Worm (Caenorhabditis elegans) whole organism, mixed stage, embryonic: ENCODE measurements around the gene C33D9.10.

ENCODE experiments used
- M03D4.4 ChIP-seq: sonication (generic microtip); optimal IDR thresholded peaks from 2 replicates; lab custom pipeline; 2017; ENCODE audit warnings: mild to moderate bottlenecking, missing genetic modification characterization, missing compliant biosample characterization
- bed-3 ChIP-seq: fragments of 200-800 bp; sonication (Bioruptor generic); optimal IDR thresholded peaks from 3 replicates; lab custom pipeline; 2018; ENCODE audit warnings: mild to moderate bottlenecking, missing genetic modification characterization, moderate library complexity, missing compliant biosample characterization
- blmp-1 ChIP-seq: fragments of 150-350 bp; optimal IDR thresholded peaks from 2 replicates; lab custom pipeline; 2014; ENCODE audit warnings: missing biosample characterization, missing genetic modification characterization
- ceh-43 ChIP-seq: fragments of 200-800 bp; sonication (Bioruptor generic); optimal IDR thresholded peaks from 2 replicates; lab custom pipeline; 2018; ENCODE audit warnings: mild to moderate bottlenecking, missing genetic modification characterization, moderate library complexity, missing compliant biosample characterization
- ceh-83 ChIP-seq: fragments of 200-800 bp; sonication (Bioruptor generic); optimal IDR thresholded peaks from 2 replicates; lab custom pipeline; 2018; ENCODE audit warnings: mild to moderate bottlenecking, missing genetic modification characterization, missing compliant biosample characterization
- ces-1 ChIP-seq: fragments of 150-350 bp; optimal IDR thresholded peaks from 2 replicates; lab custom pipeline; 2014; ENCODE audit warnings: missing biosample characterization, missing genetic modification reagents, missing genetic modification characterization
- cnd-1 ChIP-seq: fragments of 200-800 bp; sonication (Bioruptor generic); optimal IDR thresholded peaks from 2 replicates; lab custom pipeline; 2018; ENCODE audit warnings: mild to moderate bottlenecking, missing genetic modification characterization, missing compliant biosample characterization
- drap-1 ChIP-seq: fragments of 200-800 bp; sonication (Bioruptor generic); optimal IDR thresholded peaks from 3 replicates; lab custom pipeline; 2018; ENCODE audit warnings: mild to moderate bottlenecking, missing genetic modification characterization, missing compliant biosample characterization
- elt-1 ChIP-seq: sonication (generic microtip); optimal IDR thresholded peaks from 2 replicates; lab custom pipeline; 2017; ENCODE audit warnings: missing genetic modification characterization, mild to moderate bottlenecking, missing compliant biosample characterization, antibody characterized with exemption, moderate library complexity, borderline replicate concordance; ENCODE audit not compliant: insufficient read depth
- elt-3 ChIP-seq: fragments of 150-350 bp; optimal IDR thresholded peaks from 2 replicates; lab custom pipeline; 2014; ENCODE audit warnings: missing biosample characterization, missing genetic modification characterization
- flh-1 ChIP-seq: fragments of 200-800 bp; sonication (Bioruptor generic); optimal IDR thresholded peaks from 2 replicates; lab custom pipeline; 2018; ENCODE audit warnings: mild to moderate bottlenecking, missing genetic modification characterization, moderate library complexity, missing compliant biosample characterization
- ham-2 ChIP-seq: fragments of 200-800 bp; sonication (Bioruptor generic); optimal IDR thresholded peaks from 2 replicates; lab custom pipeline; 2018; ENCODE audit warnings: mild to moderate bottlenecking, missing genetic modification characterization, missing compliant biosample characterization
- hlh-1 ChIP-seq: fragments of 150-350 bp; optimal IDR thresholded peaks from 2 replicates; lab custom pipeline; 2014; ENCODE audit warnings: missing biosample characterization, missing genetic modification reagents, missing genetic modification characterization
- lin-13 ChIP-seq: fragments of 150-350 bp; optimal IDR thresholded peaks from 2 replicates; lab custom pipeline; 2014; ENCODE audit warnings: missing biosample characterization, missing genetic modification characterization
- lin-32 ChIP-seq: fragments of 200-800 bp; sonication (Bioruptor generic); optimal IDR thresholded peaks from 2 replicates; lab custom pipeline; 2018; ENCODE audit warnings: mild to moderate bottlenecking, missing genetic modification characterization, missing compliant biosample characterization
- lsy-2 ChIP-seq: fragments of 150-350 bp; optimal IDR thresholded peaks from 2 replicates; lab custom pipeline; 2014; ENCODE audit warnings: missing biosample characterization, missing genetic modification characterization
- mab-5 ChIP-seq: fragments of 150-350 bp; optimal IDR thresholded peaks from 2 replicates; lab custom pipeline; 2014; ENCODE audit warnings: missing biosample characterization, missing genetic modification characterization
- mep-1 ChIP-seq: fragments of 150-350 bp; optimal IDR thresholded peaks from 2 replicates; lab custom pipeline; 2017; ENCODE audit warnings: missing biosample characterization, missing genetic modification reagents, missing genetic modification characterization, inconsistent platforms
- mls-2 ChIP-seq: sonication (generic microtip); optimal IDR thresholded peaks from 2 replicates; lab custom pipeline; 2016; ENCODE audit warnings: mild to moderate bottlenecking, missing genetic modification characterization, moderate library complexity, missing compliant biosample characterization
- nhr-12 ChIP-seq: fragments of 150-350 bp; optimal IDR thresholded peaks from 2 replicates; lab custom pipeline; 2014; ENCODE audit warnings: missing biosample characterization, missing genetic modification characterization
- nhr-2 ChIP-seq: fragments of 150-350 bp; optimal IDR thresholded peaks from 2 replicates; lab custom pipeline; 2014; ENCODE audit warnings: missing biosample characterization, missing genetic modification characterization
- nhr-237 ChIP-seq: fragments of 150-350 bp; optimal IDR thresholded peaks from 2 replicates; lab custom pipeline; 2014; ENCODE audit warnings: missing biosample characterization, missing genetic modification characterization
- nhr-28 ChIP-seq: fragments of 150-350 bp; optimal IDR thresholded peaks from 2 replicates; lab custom pipeline; 2014; ENCODE audit warnings: missing biosample characterization, missing genetic modification characterization
- nhr-76 ChIP-seq: sonication (generic microtip); optimal IDR thresholded peaks from 2 replicates; lab custom pipeline; 2017; ENCODE audit warnings: missing biosample characterization, missing genetic modification characterization
- pha-4 ChIP-seq: fragments of 150-350 bp; optimal IDR thresholded peaks from 2 replicates; lab custom pipeline; 2018; ENCODE audit warnings: missing biosample characterization, missing genetic modification reagents, missing genetic modification characterization
- snpc-4 ChIP-seq: fragments of 150-350 bp; optimal IDR thresholded peaks from 2 replicates; lab custom pipeline; 2014; ENCODE audit warnings: missing biosample characterization, missing genetic modification characterization
- sptf-1 ChIP-seq: sonication (generic microtip); optimal IDR thresholded peaks from 2 replicates; lab custom pipeline; 2017; ENCODE audit warnings: mild to moderate bottlenecking, missing genetic modification characterization, moderate library complexity, missing compliant biosample characterization
- tbx-8 ChIP-seq: fragments of 200-800 bp; sonication (Bioruptor generic); optimal IDR thresholded peaks from 2 replicates; lab custom pipeline; 2018; ENCODE audit warnings: mild to moderate bottlenecking, missing genetic modification characterization, moderate library complexity, missing compliant biosample characterization
- unc-120 ChIP-seq: sonication (generic microtip); optimal IDR thresholded peaks from 2 replicates; lab custom pipeline; 2017; ENCODE audit warnings: missing genetic modification characterization, missing compliant biosample characterization; ENCODE audit not compliant: poor library complexity, severe bottlenecking
- unc-39 ChIP-seq: fragments of 150-350 bp; optimal IDR thresholded peaks from 2 replicates; lab custom pipeline; 2014; ENCODE audit warnings: missing biosample characterization, missing genetic modification characterization
- unc-62 ChIP-seq: fragments of 150-350 bp; optimal IDR thresholded peaks from 2 replicates; lab custom pipeline; 2014; ENCODE audit warnings: missing biosample characterization, missing genetic modification reagents, missing genetic modification characterization
- zip-8 ChIP-seq: fragments of 150-350 bp; optimal IDR thresholded peaks from 2 replicates; lab custom pipeline; 2014; ENCODE audit warnings: missing biosample characterization, missing genetic modification characterization
- ztf-11 ChIP-seq: fragments of 150-350 bp; optimal IDR thresholded peaks from 2 replicates; lab custom pipeline; 2014; ENCODE audit warnings: missing biosample characterization, missing genetic modification characterization

C33D9.10 gene

DNA sequence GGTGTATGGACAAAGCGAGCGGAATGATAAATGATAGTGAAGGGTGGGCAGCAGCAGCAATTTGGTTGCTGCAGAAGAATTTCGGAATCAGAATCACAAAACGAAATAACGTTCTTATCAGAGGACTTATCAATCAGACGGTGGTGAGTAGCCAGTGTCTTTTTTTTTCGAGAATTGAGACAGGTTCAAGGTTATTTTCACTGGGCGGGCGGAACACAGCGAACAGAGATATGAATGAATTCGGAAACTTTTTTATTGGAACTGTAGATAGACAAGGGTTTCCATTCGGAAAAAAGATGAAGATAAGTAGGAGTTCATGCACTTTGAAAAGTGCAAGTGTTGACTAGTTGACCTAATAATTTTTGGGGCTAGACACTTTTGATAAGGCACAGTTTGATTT, 5.3 kb upstream of the C33D9.10 start:
- TF ChIP-seq unc-120 (no peak), nhr-2 (no peak), nhr-76 (no peak), mls-2 (tag; lab: Kevin White, UChicago) (no peak), flh-1 (GFP tag; lab: Kevin White, UChicago) (no peak), elt-3 (tag; lab: Kevin White, UChicago) (no peak), bed-3 (GFP tag; lab: Kevin White, UChicago) (no peak), mep-1 (tag; lab: Kevin White, UChicago) (no peak), nhr-28 (no peak), tbx-8 (GFP tag; lab: Kevin White, UChicago) (no peak), cnd-1 (no peak), lin-32 (GFP tag; lab: Kevin White, UChicago) (no peak), nhr-12 (tag; lab: Kevin White, UChicago) (no peak), sptf-1 (tag; lab: Kevin White, UChicago) (no peak), ceh-43 (GFP tag; lab: Kevin White, UChicago) (no peak)

ce11 chrIV:8792808-8793207, 4.9 kb upstream of the C33D9.10 start, which contains the start of gene C33D9.3:
Gene C33D9.3, minus strand, starts transcription at chrIV:8792908.
- TF ChIP-seq blmp-1 (tag; lab: Kevin White, UChicago) (no peak), mab-5 (tag; lab: Kevin White, UChicago) (no peak), nhr-12 (tag; lab: Kevin White, UChicago) (no peak), lin-32 (GFP tag; lab: Kevin White, UChicago) (no peak), cnd-1 (no peak), pha-4 (tag; lab: Kevin White, UChicago) (no peak), drap-1 (no peak), snpc-4 (no peak), nhr-28 (no peak), mep-1 (tag; lab: Kevin White, UChicago) (no peak), hlh-1 (tag; lab: Kevin White, UChicago) (no peak), bed-3 (GFP tag; lab: Kevin White, UChicago) (no peak), unc-62 (GFP tag; lab: Kevin White, UChicago) (no peak), M03D4.4 (tag; lab: Kevin White, UChicago) (no peak), ceh-43 (GFP tag; lab: Kevin White, UChicago) (no peak)
- TF ChIP-seq, all 35 proteins: peak for 0

DNA sequence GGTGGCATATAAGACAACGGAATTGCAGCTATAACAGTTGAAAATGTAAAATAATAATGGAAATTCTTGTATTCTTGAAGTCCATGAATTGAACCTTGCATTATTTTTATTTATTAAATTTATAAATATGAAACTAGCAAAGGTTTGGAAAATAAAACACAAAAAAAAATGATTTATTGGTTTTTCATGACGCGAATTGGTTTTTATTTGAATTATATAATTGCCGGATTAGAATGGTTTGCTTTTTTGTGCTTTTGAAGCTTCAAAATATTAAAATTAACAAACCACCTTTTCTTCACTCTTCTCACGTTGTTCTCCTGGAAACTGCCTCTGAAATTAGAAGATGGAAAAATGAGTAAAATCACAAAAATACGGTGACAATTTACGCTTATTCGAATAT, 2.2 kb upstream of the C33D9.10 start, which contains the start of gene sru-35:
Gene sru-35 (minus strand): TSS at position 101 of the 400 bp plus-strand sequence.
- TF ChIP-seq M03D4.4 (tag; lab: Kevin White, UChicago) = no peak
- TF ChIP-seq snpc-4 = no peak
- no peak for TF ChIP-seq unc-62 (GFP tag; lab: Kevin White, UChicago)
- TF ChIP-seq nhr-28 = no peak
- TF ChIP-seq lin-32 (GFP tag; lab: Kevin White, UChicago) = no peak
- no peak for TF ChIP-seq nhr-237 (tag; lab: Kevin White, UChicago)
- TF ChIP-seq mep-1 (tag; lab: Kevin White, UChicago) = no peak
- no peak for TF ChIP-seq tbx-8 (GFP tag; lab: Kevin White, UChicago)
- TF ChIP-seq nhr-2 = no peak

- TF ChIP-seq hlh-1 (tag; lab: Kevin White, UChicago) = peak; percentile 40
- TF ChIP-seq sptf-1 (tag; lab: Kevin White, UChicago) = no peak
- peak; percentile 11 for TF ChIP-seq ces-1 (GFP tag; lab: Kevin White, UChicago)
- TF ChIP-seq unc-120 = no peak
- no peak for TF ChIP-seq flh-1 (GFP tag; lab: Kevin White, UChicago)
- TF ChIP-seq, all 35 proteins: peak for 2
Measured at ce11 chrIV:8786654-8787053, 1.3 kb downstream of the C33D9.10 start, which contains the start of gene C33D9.8. Gene C33D9.8, minus strand, starts transcription at chrIV:8786752.

DNA sequence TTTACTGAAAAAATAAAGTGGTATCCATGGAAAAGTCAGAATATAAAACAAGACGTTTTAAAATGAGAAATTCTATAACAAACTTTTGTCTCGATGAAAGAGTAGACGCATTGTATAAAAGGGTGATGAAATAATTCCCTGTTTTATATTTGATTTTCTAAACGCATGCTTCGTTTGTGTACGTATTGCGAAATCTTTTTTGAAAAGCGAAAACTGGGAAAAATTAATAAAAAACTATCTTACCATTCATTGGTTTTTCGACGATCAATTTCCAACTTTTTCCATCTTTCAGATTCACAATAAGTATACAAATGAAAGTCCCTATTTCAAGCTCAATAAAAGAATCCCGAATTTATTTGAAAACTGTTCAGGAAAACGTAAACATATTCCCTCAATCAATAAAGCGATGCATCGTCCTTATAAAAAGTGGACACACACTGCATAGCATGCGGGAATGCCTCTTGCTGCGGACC, 3.1 kb downstream of the C33D9.10 start, which contains the start of gene C33D9.13:
Gene C33D9.13 (minus strand): TSS at position 423 of the 473 bp plus-strand sequence.
- peak; percentile 29 for TF ChIP-seq ces-1 (GFP tag; lab: Kevin White, UChicago)
- TF ChIP-seq lsy-2 (tag; lab: Kevin White, UChicago) = no peak
- no peak for TF ChIP-seq mep-1 (tag; lab: Kevin White, UChicago)

DNA sequence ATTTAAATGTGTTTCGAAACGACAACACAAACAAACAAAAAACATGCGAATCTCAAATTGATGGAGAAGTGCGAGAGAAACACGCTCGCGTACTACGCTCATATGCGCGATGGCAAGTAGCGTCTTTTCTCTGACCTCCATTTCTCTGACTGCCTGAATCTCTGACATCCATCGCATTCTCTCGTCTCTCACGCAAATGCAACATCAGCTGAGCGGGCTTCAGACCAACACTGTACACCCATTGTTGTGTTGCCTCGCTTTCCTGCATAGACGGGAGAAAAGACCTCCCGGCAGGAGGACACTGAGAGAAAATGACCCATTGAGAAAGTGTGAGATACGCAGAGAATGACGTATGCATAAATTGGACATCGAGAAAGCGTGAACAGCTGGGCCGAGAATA, 5.8 kb downstream of the C33D9.10 start:
- TF ChIP-seq hlh-1 (tag; lab: Kevin White, UChicago) (peak; percentile 93), snpc-4 (no peak), cnd-1 (peak; percentile 83), mep-1 (tag; lab: Kevin White, UChicago) (peak; percentile 84), ceh-83 (GFP tag; lab: Kevin White, UChicago) (peak; percentile 52), nhr-28 (no peak), unc-120 (peak; percentile 95), elt-1 (peak; percentile 45), pha-4 (tag; lab: Kevin White, UChicago) (peak; percentile 77), nhr-76 (no peak), bed-3 (GFP tag; lab: Kevin White, UChicago) (peak; percentile 14), ham-2 (peak; percentile 98), unc-62 (GFP tag; lab: Kevin White, UChicago) (peak; percentile 84), unc-39 (tag; lab: Kevin White, UChicago) (no peak), mls-2 (tag; lab: Kevin White, UChicago) (peak; percentile 74), tbx-8 (GFP tag; lab: Kevin White, UChicago) (peak; percentile 21), lin-13 (tag; lab: Kevin White, UChicago) (peak; percentile 75), lin-32 (GFP tag; lab: Kevin White, UChicago) (peak; percentile 74), elt-3 (tag; lab: Kevin White, UChicago) (peak; percentile 5), sptf-1 (tag; lab: Kevin White, UChicago) (peak; percentile 78), nhr-2 (peak; percentile 26), lsy-2 (tag; lab: Kevin White, UChicago) (peak; percentile 69), nhr-12 (tag; lab: Kevin White, UChicago) (no peak), M03D4.4 (tag; lab: Kevin White, UChicago) (peak; percentile 54), ceh-43 (GFP tag; lab: Kevin White, UChicago) (peak; percentile 31), ztf-11 (peak; percentile 74), flh-1 (GFP tag; lab: Kevin White, UChicago) (no peak), zip-8 (tag; lab: Kevin White, UChicago) (no peak)
